Fruit fly (Drosophila melanogaster): ENCODE data around the gene CG43886.

- no peak for TF ChIP-seq CG8478 (optimal IDR thresholded peaks at IDR 0.05)
- no peak for TF ChIP-seq CTCF (optimal IDR thresholded peaks at IDR 0.05)
Observed at dm6 chr3L:8193016-8193415, 33.4 kb upstream of the CG43886 start, which contains the start of gene CG7387.
